Worm (Caenorhabditis elegans) whole organism, midembryonic: Measurements from ENCODE around the gene ptr-24.
A peak's percentile ranks its signal among the peaks of the same experiment; 100 is the strongest.

Experiments used
- T22C8.4 ChIP-seq: fragments of 200-800 bp; sonication (Bioruptor generic); IDR thresholded peaks from 2 replicates; pipeline ENCODE4 v1.3.6; 2022; ENCODE audit warnings: missing genetic modification characterization, missing compliant biosample characterization
- cog-1 ChIP-seq: sonication (generic microtip); optimal IDR thresholded peaks from 2 replicates; lab custom pipeline; 2016; ENCODE audit warnings: missing genetic modification characterization, missing compliant biosample characterization
- flt-1 ChIP-seq: fragments of 200-800 bp; sonication (Bioruptor generic); IDR thresholded peaks from 2 replicates; pipeline ENCODE4 v1.3.6; 2022; ENCODE audit warnings: missing genetic modification characterization, missing compliant biosample characterization
- klf-2 ChIP-seq: fragments of 200-800 bp; sonication (Bioruptor generic); conservative IDR thresholded peaks from 2 replicates; pipeline ENCODE4 v1.3.6; 2022; ENCODE audit warnings: missing genetic modification reagents, missing genetic modification characterization, missing compliant biosample characterization
- med-1 ChIP-seq: sonication (generic microtip); optimal IDR thresholded peaks from 2 replicates; lab custom pipeline; 2017; ENCODE audit warnings: missing genetic modification characterization, mild to moderate bottlenecking, missing compliant biosample characterization, antibody characterized with exemption, missing genetic modification reagents; ENCODE audit not compliant: insufficient read depth
- ref-1 ChIP-seq: fragments of 200-800 bp; sonication (Bioruptor generic); conservative IDR thresholded peaks from 2 replicates; pipeline ENCODE4 v1.3.6; 2022; ENCODE audit warnings: missing genetic modification reagents, missing genetic modification characterization, missing compliant biosample characterization
- tab-1 ChIP-seq: fragments of 200-800 bp; sonication (Bioruptor generic); IDR thresholded peaks from 2 replicates; pipeline ENCODE4 v1.3.6; 2022; ENCODE audit warnings: missing genetic modification characterization, missing compliant biosample characterization
- ztf-23 ChIP-seq: fragments of 200-800 bp; sonication (Bioruptor generic); IDR thresholded peaks from 2 replicates; pipeline ENCODE4 v1.3.6; 2022; ENCODE audit warnings: missing genetic modification reagents, missing genetic modification characterization, missing compliant biosample characterization
- ztf-29 ChIP-seq: fragments of 200-800 bp; sonication (Bioruptor generic); IDR thresholded peaks from 2 replicates; pipeline ENCODE4 v1.3.6; 2022; ENCODE audit warnings: missing genetic modification reagents, missing genetic modification characterization, missing compliant biosample characterization

The ptr-24 gene

DNA sequence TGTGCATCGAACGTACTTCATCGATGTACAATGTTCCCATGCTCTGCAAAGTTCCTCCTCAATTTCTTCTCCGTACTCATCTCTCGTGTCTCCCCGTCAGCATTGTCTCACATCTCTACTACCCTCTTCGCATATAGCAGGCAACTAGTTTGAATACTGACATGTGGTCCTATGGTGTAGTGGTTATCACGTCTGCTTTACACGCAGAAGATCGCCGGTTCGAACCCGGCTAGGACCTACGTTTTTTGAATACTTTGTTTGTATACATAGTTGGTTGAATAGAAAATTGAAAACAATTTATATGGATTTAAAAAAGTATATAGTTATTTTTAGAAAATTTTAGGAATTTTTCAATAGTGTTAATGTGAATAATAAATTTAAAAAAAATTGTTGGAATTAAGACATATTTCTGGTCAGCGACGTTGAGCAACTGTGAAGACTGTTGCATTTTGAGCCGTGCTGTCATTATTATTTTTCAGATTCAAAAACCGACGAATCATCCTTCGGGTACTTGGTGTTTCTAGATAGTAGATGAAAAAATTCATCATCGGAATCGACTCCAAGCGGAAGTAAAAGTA lies 30.9 kb upstream of the ptr-24 start:
- TF ChIP-seq ref-1 (peak; percentile 91), tab-1 (GFP tag; lab: Robert Waterston, UW) (peak; percentile 96), med-1 (GFP tag; lab: Kevin White, UChicago) (peak; percentile 65), flt-1 (GFP tag; lab: Robert Waterston, UW) (peak; percentile 97), klf-2 (GFP tag; lab: Robert Waterston, UW) (peak; percentile 94), ztf-23 (GFP tag; lab: Robert Waterston, UW) (peak; percentile 97), cog-1 (tag; lab: Kevin White, UChicago) (peak; percentile 97), ztf-29 (GFP tag; lab: Robert Waterston, UW) (peak; percentile 96), T22C8.4 (peak; percentile 95)

DNA sequence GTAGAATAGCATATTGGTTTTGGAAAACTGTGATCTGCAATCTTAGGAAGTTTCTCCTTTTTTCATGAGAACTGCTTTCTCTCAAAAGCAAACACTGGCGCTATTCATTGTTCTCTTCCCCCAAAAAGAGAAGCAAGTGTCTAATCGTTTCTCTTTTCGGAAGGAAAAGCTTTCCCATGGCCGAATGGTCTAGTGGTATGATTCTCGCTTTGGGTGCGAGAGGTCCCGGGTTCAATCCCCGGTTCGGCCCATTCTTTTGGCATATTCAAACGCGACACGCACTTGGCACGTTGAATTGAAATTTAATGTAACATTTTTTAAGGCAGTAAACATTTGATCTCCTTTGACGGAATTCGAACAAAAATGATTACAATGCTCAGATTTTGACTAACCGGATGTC lies 30.0 kb upstream of the ptr-24 start:
- TF ChIP-seq cog-1 (tag; lab: Kevin White, UChicago) (no peak), ztf-29 (GFP tag; lab: Robert Waterston, UW) (no peak), ref-1 (no peak), med-1 (GFP tag; lab: Kevin White, UChicago) (no peak), ztf-23 (GFP tag; lab: Robert Waterston, UW) (no peak), tab-1 (GFP tag; lab: Robert Waterston, UW) (no peak)

DNA sequence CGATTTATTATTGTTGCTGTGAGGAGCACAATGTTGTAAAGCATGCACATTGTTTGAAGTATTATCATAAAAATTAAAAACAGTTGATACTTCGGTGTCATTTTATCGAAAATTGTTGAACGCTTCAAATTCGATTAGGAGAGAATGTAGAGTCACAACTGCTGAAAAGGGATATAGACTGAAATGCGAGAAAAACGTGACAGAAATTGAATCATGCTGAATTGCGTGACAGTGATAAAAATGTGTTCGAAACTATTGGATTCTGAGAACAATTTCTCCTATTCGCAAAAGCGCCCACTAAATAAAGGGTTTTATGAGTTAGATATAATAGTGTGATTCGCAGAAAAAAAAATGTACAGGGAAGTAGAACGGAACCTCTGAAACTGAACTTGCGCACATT lies 29.1 kb upstream of the ptr-24 start, which contains the start of gene srxa-8:
Gene srxa-8 (minus strand): TSS at position 101 of the 400 bp plus-strand sequence.
- TF ChIP-seq ztf-23 (GFP tag; lab: Robert Waterston, UW), result no peak
- no peak for TF ChIP-seq ref-1
- no peak for TF ChIP-seq med-1 (GFP tag; lab: Kevin White, UChicago)
- no peak for TF ChIP-seq tab-1 (GFP tag; lab: Robert Waterston, UW)
- no peak for TF ChIP-seq cog-1 (tag; lab: Kevin White, UChicago)
- no peak for TF ChIP-seq ztf-29 (GFP tag; lab: Robert Waterston, UW)
- no peak for TF ChIP-seq T22C8.4
- TF ChIP-seq klf-2 (GFP tag; lab: Robert Waterston, UW), result no peak
- TF ChIP-seq flt-1 (GFP tag; lab: Robert Waterston, UW), result no peak

DNA sequence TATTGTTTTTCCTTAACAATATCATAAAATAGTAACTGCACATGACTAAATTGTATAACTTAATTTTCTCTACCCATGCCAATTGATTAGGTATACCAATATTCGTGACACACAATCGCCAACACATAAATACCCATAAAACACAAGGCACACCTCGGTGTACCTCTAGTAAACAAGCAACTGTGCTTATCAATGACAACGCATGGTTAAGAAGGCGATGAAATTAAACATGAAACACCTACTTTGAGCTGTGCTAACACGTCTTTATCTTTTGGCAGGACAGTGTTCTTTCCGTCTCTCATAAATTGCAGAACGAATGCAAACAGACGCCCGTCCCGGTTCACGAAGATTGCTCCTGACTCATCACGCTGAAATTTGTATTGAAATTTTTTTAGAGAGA lies 27.1 kb upstream of the ptr-24 start:
- TF ChIP-seq T22C8.4 (no peak), med-1 (GFP tag; lab: Kevin White, UChicago) (no peak), ref-1 (no peak), klf-2 (GFP tag; lab: Robert Waterston, UW) (no peak), ztf-23 (GFP tag; lab: Robert Waterston, UW) (no peak), cog-1 (tag; lab: Kevin White, UChicago) (no peak), ztf-29 (GFP tag; lab: Robert Waterston, UW) (no peak), tab-1 (GFP tag; lab: Robert Waterston, UW) (no peak), flt-1 (GFP tag; lab: Robert Waterston, UW) (no peak)

DNA sequence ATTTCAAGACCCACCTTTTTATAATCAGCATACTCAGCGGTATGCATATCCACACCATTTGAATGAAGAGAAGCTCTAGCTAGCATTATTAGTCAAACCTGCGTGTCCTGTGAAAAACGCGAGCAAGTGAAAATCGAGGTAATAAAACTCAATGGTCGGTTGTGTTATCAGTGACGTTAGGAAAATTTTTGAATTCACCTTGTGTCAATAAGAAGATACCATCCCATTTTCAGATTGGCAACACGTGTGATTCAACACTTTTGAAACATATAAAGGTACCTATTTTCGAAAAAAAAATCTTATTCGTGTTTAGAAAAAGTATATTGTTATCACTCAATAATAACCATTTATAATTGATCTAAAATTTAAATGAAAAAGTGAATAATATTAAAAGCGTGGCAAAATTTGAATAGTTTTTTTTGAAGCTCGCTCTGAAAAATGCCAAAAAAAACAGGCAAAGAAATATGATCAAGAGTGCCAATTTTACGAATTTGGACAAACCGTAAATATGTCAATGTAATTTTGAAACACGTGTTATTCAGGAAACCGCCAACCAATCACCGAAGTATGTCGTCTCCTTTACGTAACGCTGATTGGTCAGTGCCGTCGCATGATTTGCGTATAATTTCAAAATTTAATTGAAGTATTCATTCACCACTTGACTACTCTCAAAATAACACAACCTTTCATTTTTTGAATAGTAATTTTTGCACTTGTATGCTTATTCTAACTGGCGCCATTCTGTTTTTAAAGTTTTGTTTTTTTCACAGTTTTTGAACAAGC lies 26.0 kb upstream of the ptr-24 start, which contains the start of gene F46G10.1:
Gene F46G10.1 (minus strand): TSS at position 115 of the 783 bp plus-strand sequence.
- no peak for TF ChIP-seq cog-1 (tag; lab: Kevin White, UChicago)
- no peak for TF ChIP-seq ref-1
- TF ChIP-seq med-1 (GFP tag; lab: Kevin White, UChicago), result no peak
- TF ChIP-seq ztf-29 (GFP tag; lab: Robert Waterston, UW), result no peak
- no peak for TF ChIP-seq klf-2 (GFP tag; lab: Robert Waterston, UW)
- no peak for TF ChIP-seq flt-1 (GFP tag; lab: Robert Waterston, UW)
- TF ChIP-seq ztf-23 (GFP tag; lab: Robert Waterston, UW), result no peak
- no peak for TF ChIP-seq tab-1 (GFP tag; lab: Robert Waterston, UW)

DNA sequence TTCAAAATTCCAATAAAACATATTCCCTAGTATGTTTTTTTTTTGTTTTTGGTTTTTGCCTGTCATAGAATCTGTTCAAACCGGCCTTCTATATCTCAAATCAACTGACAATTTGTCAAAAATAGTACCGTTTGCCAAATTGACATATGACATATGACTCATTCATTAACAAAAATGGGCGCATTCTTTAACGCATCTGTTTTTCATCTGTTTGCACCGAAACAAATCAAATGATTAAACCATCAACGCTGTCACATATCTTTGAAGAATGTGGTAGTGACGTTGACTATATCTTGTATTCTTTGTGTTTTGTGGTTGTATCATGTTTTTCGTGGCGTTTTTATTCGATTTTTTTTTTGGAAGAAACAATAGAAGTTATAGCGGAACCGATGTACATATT lies 22.7 kb upstream of the ptr-24 start:
- no peak for TF ChIP-seq cog-1 (tag; lab: Kevin White, UChicago)
- TF ChIP-seq klf-2 (GFP tag; lab: Robert Waterston, UW), result no peak
- TF ChIP-seq ztf-23 (GFP tag; lab: Robert Waterston, UW), result no peak
- no peak for TF ChIP-seq flt-1 (GFP tag; lab: Robert Waterston, UW)
- no peak for TF ChIP-seq T22C8.4
- no peak for TF ChIP-seq tab-1 (GFP tag; lab: Robert Waterston, UW)
- no peak for TF ChIP-seq med-1 (GFP tag; lab: Kevin White, UChicago)
- TF ChIP-seq ztf-29 (GFP tag; lab: Robert Waterston, UW), result no peak
- TF ChIP-seq ref-1, result no peak

DNA sequence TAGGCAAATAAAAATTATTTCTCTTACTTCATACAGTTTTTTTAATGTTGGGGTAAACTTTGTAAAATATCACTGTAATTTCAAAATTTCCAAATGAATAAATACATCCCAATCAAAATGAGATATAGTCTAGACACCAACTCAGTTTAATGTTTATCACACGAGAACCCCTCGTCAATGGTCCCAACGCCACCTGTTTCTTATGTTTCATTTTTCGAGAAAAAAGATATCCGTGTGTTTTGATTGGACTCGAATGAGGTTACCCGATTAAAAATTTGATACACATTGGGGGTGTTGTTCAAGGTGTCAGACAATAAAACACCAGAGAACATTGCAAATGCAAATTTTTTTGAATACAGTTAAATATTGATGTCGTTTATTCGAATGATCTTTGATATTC lies 20.3 kb upstream of the ptr-24 start:
- no peak for TF ChIP-seq med-1 (GFP tag; lab: Kevin White, UChicago)
- no peak for TF ChIP-seq tab-1 (GFP tag; lab: Robert Waterston, UW)
- no peak for TF ChIP-seq ztf-23 (GFP tag; lab: Robert Waterston, UW)
- TF ChIP-seq klf-2 (GFP tag; lab: Robert Waterston, UW), result no peak
- TF ChIP-seq ref-1, result no peak
- no peak for TF ChIP-seq T22C8.4
- TF ChIP-seq cog-1 (tag; lab: Kevin White, UChicago), result no peak
- no peak for TF ChIP-seq ztf-29 (GFP tag; lab: Robert Waterston, UW)
- no peak for TF ChIP-seq flt-1 (GFP tag; lab: Robert Waterston, UW)

DNA sequence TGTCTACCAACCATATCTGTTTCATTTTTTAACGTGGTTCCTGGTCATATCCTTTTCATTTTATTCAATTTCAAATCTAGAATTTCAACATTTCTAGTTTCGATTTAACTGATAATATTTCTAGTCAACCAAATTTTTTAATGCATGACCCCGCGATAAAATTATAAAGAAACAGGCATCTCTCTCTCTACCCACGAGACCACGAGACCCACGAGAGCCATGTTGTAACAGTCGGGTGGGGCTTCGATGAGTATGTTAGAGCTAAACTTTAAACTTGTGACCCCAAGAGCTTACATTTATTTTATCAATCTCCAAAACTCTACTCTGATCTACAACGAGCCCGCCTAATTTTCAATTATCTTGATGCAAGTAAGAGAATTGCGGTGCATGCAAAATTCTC lies 19.5 kb upstream of the ptr-24 start:
- no peak for TF ChIP-seq flt-1 (GFP tag; lab: Robert Waterston, UW)

DNA sequence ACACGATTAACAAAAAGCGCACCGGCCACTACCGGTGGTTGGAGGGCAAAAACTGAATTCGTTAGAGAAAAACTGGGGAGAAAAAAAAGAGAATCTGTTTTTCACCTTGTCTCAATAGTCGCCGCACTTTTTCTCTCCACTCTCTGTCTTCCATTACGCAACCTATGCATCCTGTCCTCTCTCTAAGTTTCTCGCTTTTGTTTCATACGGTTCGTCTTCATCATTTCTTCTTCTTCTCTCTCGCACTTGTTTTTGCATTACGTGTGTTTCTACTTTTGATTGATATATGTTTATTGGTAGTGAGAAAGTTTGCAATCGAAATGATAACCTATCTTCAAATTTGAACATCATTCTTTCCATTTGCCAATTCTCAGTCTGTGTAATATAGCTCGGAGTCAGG lies 17.3 kb upstream of the ptr-24 start:
- TF ChIP-seq klf-2 (GFP tag; lab: Robert Waterston, UW) (no peak), ztf-23 (GFP tag; lab: Robert Waterston, UW) (no peak), ztf-29 (GFP tag; lab: Robert Waterston, UW) (no peak), T22C8.4 (no peak), tab-1 (GFP tag; lab: Robert Waterston, UW) (no peak), ref-1 (no peak)
